Worm (Caenorhabditis elegans) whole organism, mixed stage, embryonic: ENCODE measurements around the gene Y32G9A.12.

Experiments used
- M03D4.4 ChIP-seq: sonication (generic microtip); optimal IDR thresholded peaks from 2 replicates; lab custom pipeline; 2017; ENCODE audit warnings: mild to moderate bottlenecking, missing genetic modification characterization, missing compliant biosample characterization
- bed-3 ChIP-seq: fragments of 200-800 bp; sonication (Bioruptor generic); optimal IDR thresholded peaks from 3 replicates; lab custom pipeline; 2018; ENCODE audit warnings: mild to moderate bottlenecking, missing genetic modification characterization, moderate library complexity, missing compliant biosample characterization
- ceh-39 ChIP-seq: fragments of 150-350 bp; optimal IDR thresholded peaks from 2 replicates; lab custom pipeline; 2014; ENCODE audit warnings: missing biosample characterization, missing genetic modification characterization
- ceh-83 ChIP-seq: fragments of 200-800 bp; sonication (Bioruptor generic); optimal IDR thresholded peaks from 2 replicates; lab custom pipeline; 2018; ENCODE audit warnings: mild to moderate bottlenecking, missing genetic modification characterization, missing compliant biosample characterization
- ces-1 ChIP-seq: fragments of 150-350 bp; optimal IDR thresholded peaks from 2 replicates; lab custom pipeline; 2014; ENCODE audit warnings: missing biosample characterization, missing genetic modification reagents, missing genetic modification characterization
- drap-1 ChIP-seq: fragments of 200-800 bp; sonication (Bioruptor generic); optimal IDR thresholded peaks from 3 replicates; lab custom pipeline; 2018; ENCODE audit warnings: mild to moderate bottlenecking, missing genetic modification characterization, missing compliant biosample characterization
- elt-3 ChIP-seq: fragments of 150-350 bp; optimal IDR thresholded peaks from 2 replicates; lab custom pipeline; 2014; ENCODE audit warnings: missing biosample characterization, missing genetic modification characterization
- flh-1 ChIP-seq: fragments of 200-800 bp; sonication (Bioruptor generic); optimal IDR thresholded peaks from 2 replicates; lab custom pipeline; 2018; ENCODE audit warnings: mild to moderate bottlenecking, missing genetic modification characterization, moderate library complexity, missing compliant biosample characterization
- hlh-1 ChIP-seq: fragments of 150-350 bp; optimal IDR thresholded peaks from 2 replicates; lab custom pipeline; 2014; ENCODE audit warnings: missing biosample characterization, missing genetic modification reagents, missing genetic modification characterization
- lin-32 ChIP-seq: fragments of 200-800 bp; sonication (Bioruptor generic); optimal IDR thresholded peaks from 2 replicates; lab custom pipeline; 2018; ENCODE audit warnings: mild to moderate bottlenecking, missing genetic modification characterization, missing compliant biosample characterization
- mep-1 ChIP-seq: fragments of 150-350 bp; optimal IDR thresholded peaks from 2 replicates; lab custom pipeline; 2017; ENCODE audit warnings: missing biosample characterization, missing genetic modification reagents, missing genetic modification characterization, inconsistent platforms
- mls-2 ChIP-seq: sonication (generic microtip); optimal IDR thresholded peaks from 2 replicates; lab custom pipeline; 2016; ENCODE audit warnings: mild to moderate bottlenecking, missing genetic modification characterization, moderate library complexity, missing compliant biosample characterization
- nhr-12 ChIP-seq: fragments of 150-350 bp; optimal IDR thresholded peaks from 2 replicates; lab custom pipeline; 2014; ENCODE audit warnings: missing biosample characterization, missing genetic modification characterization
- nhr-2 ChIP-seq: fragments of 150-350 bp; optimal IDR thresholded peaks from 2 replicates; lab custom pipeline; 2014; ENCODE audit warnings: missing biosample characterization, missing genetic modification characterization
- nhr-237 ChIP-seq: fragments of 150-350 bp; optimal IDR thresholded peaks from 2 replicates; lab custom pipeline; 2014; ENCODE audit warnings: missing biosample characterization, missing genetic modification characterization
- pha-4 ChIP-seq: fragments of 150-350 bp; optimal IDR thresholded peaks from 2 replicates; lab custom pipeline; 2018; ENCODE audit warnings: missing biosample characterization, missing genetic modification reagents, missing genetic modification characterization
- sem-2 ChIP-seq: fragments of 200-800 bp; sonication (Bioruptor generic); optimal IDR thresholded peaks from 2 replicates; lab custom pipeline; 2018; ENCODE audit warnings: mild to moderate bottlenecking, missing genetic modification characterization, missing compliant biosample characterization
- unc-120 ChIP-seq: sonication (generic microtip); optimal IDR thresholded peaks from 2 replicates; lab custom pipeline; 2017; ENCODE audit warnings: missing genetic modification characterization, missing compliant biosample characterization; ENCODE audit not compliant: poor library complexity, severe bottlenecking
- unc-39 ChIP-seq: fragments of 150-350 bp; optimal IDR thresholded peaks from 2 replicates; lab custom pipeline; 2014; ENCODE audit warnings: missing biosample characterization, missing genetic modification characterization
- unc-62 ChIP-seq: fragments of 150-350 bp; optimal IDR thresholded peaks from 2 replicates; lab custom pipeline; 2014; ENCODE audit warnings: missing biosample characterization, missing genetic modification reagents, missing genetic modification characterization
- zip-8 ChIP-seq: fragments of 150-350 bp; optimal IDR thresholded peaks from 2 replicates; lab custom pipeline; 2014; ENCODE audit warnings: missing biosample characterization, missing genetic modification characterization
- ztf-11 ChIP-seq: fragments of 150-350 bp; optimal IDR thresholded peaks from 2 replicates; lab custom pipeline; 2014; ENCODE audit warnings: missing biosample characterization, missing genetic modification characterization

The Y32G9A.12 gene

DNA sequence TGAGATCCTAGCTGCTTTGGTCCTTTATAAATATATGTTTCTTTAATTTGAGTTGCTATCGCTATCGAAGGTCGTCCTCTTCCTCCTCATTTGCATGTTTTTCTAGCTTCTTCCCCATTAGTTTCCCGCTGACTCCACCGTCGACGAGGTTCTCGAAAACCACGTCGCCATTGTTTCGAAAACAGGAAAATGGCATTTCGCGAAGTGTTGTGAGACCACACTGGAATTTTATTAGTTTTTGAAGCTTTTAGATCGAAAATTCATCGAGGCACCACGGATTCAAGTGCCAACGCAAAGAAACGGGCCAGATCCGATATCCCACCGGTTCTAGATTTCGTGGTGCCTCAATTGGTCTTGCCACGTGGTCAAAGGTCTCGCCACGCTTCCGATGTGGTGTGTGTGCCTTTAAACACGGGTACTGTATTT, 49.5 kb downstream of the Y32G9A.12 start:
- TF ChIP-seq nhr-2 (tag; lab: Kevin White, UChicago) (no peak), ces-1 (no peak), nhr-237 (tag; lab: Kevin White, UChicago) (no peak), mls-2 (tag; lab: Kevin White, UChicago) (no peak), unc-62 (GFP tag; lab: Kevin White, UChicago) (no peak), mep-1 (tag; lab: Kevin White, UChicago) (no peak), pha-4 (tag; lab: Kevin White, UChicago) (no peak), unc-39 (tag; lab: Kevin White, UChicago) (no peak), zip-8 (tag; lab: Kevin White, UChicago) (no peak), sem-2 (GFP tag; lab: Kevin White, UChicago) (no peak), lin-32 (GFP tag; lab: Kevin White, UChicago) (no peak), hlh-1 (no peak), flh-1 (GFP tag; lab: Kevin White, UChicago) (no peak), drap-1 (GFP tag; lab: Kevin White, UChicago) (no peak), ceh-39 (tag; lab: Kevin White, UChicago) (no peak), ztf-11 (tag; lab: Kevin White, UChicago) (no peak), elt-3 (no peak), bed-3 (no peak), unc-120 (tag; lab: Kevin White, UChicago) (no peak), M03D4.4 (tag; lab: Kevin White, UChicago) (no peak)

DNA sequence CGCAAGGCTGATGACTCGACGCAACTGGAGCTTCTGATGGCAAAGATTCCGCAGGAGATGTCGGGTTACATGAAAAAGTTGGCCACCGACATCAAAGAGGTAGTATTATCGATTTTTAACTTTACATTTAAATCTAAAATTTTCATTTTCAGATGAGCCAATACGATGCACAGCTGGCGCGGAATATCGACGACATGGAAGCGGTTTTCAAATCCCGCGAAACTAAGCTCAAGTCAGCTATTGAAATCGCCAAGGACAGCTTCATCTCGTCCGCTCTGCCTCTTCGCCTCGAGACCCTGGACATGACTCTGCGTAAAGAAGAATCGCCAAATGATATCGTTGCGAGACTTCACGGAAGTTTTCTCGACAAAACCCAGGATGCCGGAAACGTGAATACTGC, 50.3 kb downstream of the Y32G9A.12 start, which contains the start of gene T10B5.3:
Gene T10B5.3 (minus strand): TSS at position 101 of the 400 bp plus-strand sequence.
- TF ChIP-seq M03D4.4 (tag; lab: Kevin White, UChicago), result no peak
- no peak for TF ChIP-seq drap-1 (GFP tag; lab: Kevin White, UChicago)
- TF ChIP-seq ceh-83, result no peak
- TF ChIP-seq nhr-12, result no peak
